Worm (Caenorhabditis elegans) whole organism, young adult: Measurements from ENCODE around the gene srg-6.
A peak's percentile ranks its signal among the peaks of the same experiment; 100 is the strongest.

ENCODE experiments used
- B0019.2 ChIP-seq: fragments of 200-800 bp; sonication (Bioruptor generic); conservative IDR thresholded peaks from 2 replicates; pipeline ENCODE4 v1.3.6; 2022; ENCODE audit warnings: missing genetic modification reagents, missing genetic modification characterization, missing compliant biosample characterization
- C06A6.2 ChIP-seq: fragments of 200-800 bp; sonication (Bioruptor generic); conservative IDR thresholded peaks from 2 replicates; pipeline ENCODE4 v1.3.6; 2022; ENCODE audit warnings: missing genetic modification characterization, missing compliant biosample characterization
- F49E8.2 ChIP-seq: sonication (generic microtip); optimal IDR thresholded peaks from 3 replicates; lab custom pipeline; 2017; ENCODE audit warnings: missing genetic modification characterization, mild to moderate bottlenecking, missing compliant biosample characterization, antibody characterized with exemption, moderate library complexity; ENCODE audit not compliant: insufficient read depth
- F57A8.1 ChIP-seq: fragments of 200-800 bp; sonication (Bioruptor generic); optimal IDR thresholded peaks from 2 replicates; lab custom pipeline; 2018; ENCODE audit warnings: mild to moderate bottlenecking, missing genetic modification characterization, moderate library complexity, missing compliant biosample characterization
- K12H6.12 ChIP-seq: fragments of 200-800 bp; sonication (Bioruptor generic); optimal IDR thresholded peaks from 2 replicates; lab custom pipeline; 2018; ENCODE audit warnings: mild to moderate bottlenecking, missing genetic modification characterization, missing compliant biosample characterization
- T07F8.4 ChIP-seq: sonication (generic microtip); optimal IDR thresholded peaks from 2 replicates; lab custom pipeline; 2016; ENCODE audit warnings: mild to moderate bottlenecking, missing genetic modification characterization, moderate library complexity, missing compliant biosample characterization
- aptf-2 ChIP-seq: fragments of 200-800 bp; sonication (Bioruptor generic); conservative IDR thresholded peaks from 2 replicates; pipeline ENCODE4 v1.3.6; 2022; ENCODE audit warnings: missing genetic modification reagents, missing genetic modification characterization, missing compliant biosample characterization
- athp-1 ChIP-seq: sonication (generic microtip); optimal IDR thresholded peaks from 2 replicates; lab custom pipeline; 2017; ENCODE audit warnings: mild to moderate bottlenecking, missing genetic modification characterization, missing compliant biosample characterization
- attf-5 ChIP-seq: fragments of 200-800 bp; sonication (Bioruptor generic); optimal IDR thresholded peaks from 2 replicates; lab custom pipeline; 2018; ENCODE audit warnings: mild to moderate bottlenecking, missing genetic modification characterization, missing compliant biosample characterization
- bed-1 ChIP-seq: fragments of 200-800 bp; sonication (Bioruptor generic); IDR thresholded peaks from 2 replicates; pipeline ENCODE4 v1.3.6; 2022; ENCODE audit warnings: missing genetic modification reagents, missing genetic modification characterization, missing compliant biosample characterization
- ccch-3 ChIP-seq: fragments of 200-800 bp; sonication (Bioruptor generic); optimal IDR thresholded peaks from 2 replicates; lab custom pipeline; 2018; ENCODE audit warnings: mild to moderate bottlenecking, missing genetic modification characterization, missing compliant biosample characterization
- cebp-2 ChIP-seq: fragments of 200-800 bp; sonication (Bioruptor generic); IDR thresholded peaks from 2 replicates; pipeline ENCODE4 v1.3.6; 2022; ENCODE audit warnings: missing genetic modification characterization, missing compliant biosample characterization
- ceh-100 ChIP-seq: fragments of 200-800 bp; sonication (Bioruptor generic); IDR thresholded peaks from 2 replicates; pipeline ENCODE4 v1.3.6; 2022; ENCODE audit warnings: missing genetic modification reagents, missing genetic modification characterization, missing compliant biosample characterization
- ceh-27 ChIP-seq: fragments of 200-800 bp; sonication (Bioruptor generic); optimal IDR thresholded peaks from 2 replicates; lab custom pipeline; 2018; ENCODE audit warnings: mild to moderate bottlenecking, missing genetic modification characterization, moderate library complexity, missing compliant biosample characterization
- egl-44 ChIP-seq: fragments of 200-800 bp; sonication (Bioruptor generic); IDR thresholded peaks from 2 replicates; pipeline ENCODE4 v1.3.6; 2022; ENCODE audit warnings: missing genetic modification reagents, missing genetic modification characterization, missing compliant biosample characterization
- egrh-3 ChIP-seq: fragments of 200-800 bp; sonication (Bioruptor generic); IDR thresholded peaks from 2 replicates; pipeline ENCODE4 v1.3.6; 2022; ENCODE audit warnings: missing genetic modification reagents, missing genetic modification characterization, missing compliant biosample characterization
- hmg-1.2 ChIP-seq: fragments of 200-800 bp; sonication (Bioruptor generic); IDR thresholded peaks from 2 replicates; pipeline ENCODE4 v1.3.6; 2022; ENCODE audit warnings: missing genetic modification reagents, missing genetic modification characterization, missing compliant biosample characterization
- hmg-20 ChIP-seq: fragments of 200-800 bp; sonication (Bioruptor generic); IDR thresholded peaks from 2 replicates; pipeline ENCODE4 v1.3.6; 2022; ENCODE audit warnings: missing genetic modification reagents, missing genetic modification characterization, missing compliant biosample characterization
- hrde-1 ChIP-seq: sonication (generic microtip); optimal IDR thresholded peaks from 2 replicates; lab custom pipeline; 2016; ENCODE audit warnings: missing genetic modification characterization, mild to moderate bottlenecking, missing compliant biosample characterization, moderate library complexity, missing genotype, missing genetic modification reagents, borderline replicate concordance
- hsf-1 ChIP-seq: fragments of 200-800 bp; sonication (Bioruptor generic); IDR thresholded peaks from 2 replicates; pipeline ENCODE4 v1.3.6; 2022; ENCODE audit warnings: missing genetic modification reagents, missing genetic modification characterization, missing compliant biosample characterization
- lin-35 ChIP-seq, 3 experiments: fragments of 150-350 bp in 2 of 3; sonication (generic microtip) in 1 of 3; optimal IDR thresholded peaks; 2 replicates each; lab custom pipeline; 2014 to 2018; ENCODE audit warnings: missing biosample characterization in 3 of 3, missing genetic modification characterization in 3 of 3, missing genetic modification reagents in 3 of 3
- lin-54 ChIP-seq: fragments of 200-800 bp; sonication (Bioruptor generic); optimal IDR thresholded peaks from 2 replicates; lab custom pipeline; 2018; ENCODE audit warnings: mild to moderate bottlenecking, missing genetic modification characterization, missing compliant biosample characterization
- lir-1 ChIP-seq: fragments of 200-800 bp; sonication (Bioruptor generic); conservative IDR thresholded peaks from 2 replicates; pipeline ENCODE4 v1.3.6; 2022; ENCODE audit warnings: missing genetic modification reagents, missing genetic modification characterization, missing compliant biosample characterization
- lsl-1 ChIP-seq: fragments of 200-800 bp; sonication (Bioruptor generic); optimal IDR thresholded peaks from 2 replicates; lab custom pipeline; 2018; ENCODE audit warnings: mild to moderate bottlenecking, missing genetic modification characterization, moderate library complexity, missing compliant biosample characterization
- madf-3 ChIP-seq: fragments of 200-800 bp; sonication (Bioruptor generic); IDR thresholded peaks from 2 replicates; pipeline ENCODE4 v1.3.6; 2022; ENCODE audit warnings: missing genetic modification reagents, missing genetic modification characterization, missing compliant biosample characterization
- madf-8 ChIP-seq: fragments of 200-800 bp; sonication (Bioruptor generic); conservative IDR thresholded peaks from 2 replicates; pipeline ENCODE4 v1.3.6; 2022; ENCODE audit warnings: missing genetic modification reagents, missing genetic modification characterization, missing compliant biosample characterization
- mcd-1 ChIP-seq: fragments of 200-800 bp; sonication (Bioruptor generic); IDR thresholded peaks from 2 replicates; pipeline ENCODE4 v1.3.6; 2022; ENCODE audit warnings: missing genetic modification reagents, missing genetic modification characterization, missing compliant biosample characterization
- nfya-2 ChIP-seq: fragments of 200-800 bp; sonication (Bioruptor generic); IDR thresholded peaks from 2 replicates; pipeline ENCODE4 v1.3.6; 2022; ENCODE audit warnings: missing genetic modification reagents, missing genetic modification characterization, missing compliant biosample characterization
- nhr-179 ChIP-seq: sonication (generic microtip); optimal IDR thresholded peaks from 2 replicates; lab custom pipeline; 2016; ENCODE audit warnings: mild to moderate bottlenecking, missing genetic modification characterization, missing compliant biosample characterization
- nhr-27 ChIP-seq: fragments of 200-800 bp; sonication (Bioruptor generic); optimal IDR thresholded peaks from 2 replicates; lab custom pipeline; 2018; ENCODE audit warnings: mild to moderate bottlenecking, missing genetic modification characterization, moderate library complexity, missing compliant biosample characterization
- nhr-80 ChIP-seq: sonication (generic microtip); optimal IDR thresholded peaks from 2 replicates; lab custom pipeline; 2016; ENCODE audit warnings: missing genetic modification characterization, missing compliant biosample characterization
- pbrm-1 ChIP-seq: fragments of 200-800 bp; sonication (Bioruptor generic); IDR thresholded peaks from 2 replicates; pipeline ENCODE4 v1.3.6; 2022; ENCODE audit warnings: missing genetic modification reagents, missing genetic modification characterization, missing compliant biosample characterization
- rcor-1 ChIP-seq: fragments of 200-800 bp; sonication (Bioruptor generic); IDR thresholded peaks from 2 replicates; pipeline ENCODE4 v1.3.6; 2022; ENCODE audit warnings: missing genetic modification reagents, missing genetic modification characterization, missing compliant biosample characterization
- rec-8 ChIP-seq, 2 experiments: sonication (generic microtip); optimal IDR thresholded peaks; 2 replicates each; lab custom pipeline; 2016; ENCODE audit warnings: mild to moderate bottlenecking in 2 of 2, missing genetic modification characterization in 2 of 2, missing genetic modification reagents in 2 of 2, missing genotype in 2 of 2, missing biosample characterization in 1 of 2, missing compliant biosample characterization in 1 of 2, moderate library complexity in 1 of 2
- repo-1 ChIP-seq: sonication (generic microtip); optimal IDR thresholded peaks from 2 replicates; lab custom pipeline; 2017; ENCODE audit warnings: mild to moderate bottlenecking, missing genetic modification characterization, missing compliant biosample characterization
- sea-2 ChIP-seq: fragments of 200-800 bp; sonication (Bioruptor generic); IDR thresholded peaks from 2 replicates; pipeline ENCODE4 v1.3.6; 2022; ENCODE audit warnings: missing genetic modification characterization, missing compliant biosample characterization
- xnd-1 ChIP-seq: sonication (generic microtip); optimal IDR thresholded peaks from 2 replicates; lab custom pipeline; 2016; ENCODE audit warnings: missing genotype, missing genetic modification reagents, missing genetic modification characterization, missing compliant biosample characterization
- zim-3 ChIP-seq: sonication (generic microtip); optimal IDR thresholded peaks from 2 replicates; lab custom pipeline; 2017; ENCODE audit warnings: mild to moderate bottlenecking, missing genetic modification characterization, moderate library complexity, missing compliant biosample characterization
- ztf-18 ChIP-seq: sonication (generic microtip); optimal IDR thresholded peaks from 2 replicates; lab custom pipeline; 2016; ENCODE audit warnings: missing genotype, mild to moderate bottlenecking, missing genetic modification characterization, missing compliant biosample characterization
- ztf-25 ChIP-seq: fragments of 200-800 bp; sonication (Bioruptor generic); IDR thresholded peaks from 2 replicates; pipeline ENCODE4 v1.3.6; 2022; ENCODE audit warnings: missing genetic modification reagents, missing genetic modification characterization, missing compliant biosample characterization
- ztf-3 ChIP-seq: fragments of 200-800 bp; sonication (Bioruptor generic); optimal IDR thresholded peaks from 2 replicates; lab custom pipeline; 2018; ENCODE audit warnings: mild to moderate bottlenecking, missing genetic modification characterization, missing compliant biosample characterization

The srg-6 gene

ce11 chrIII:6278301-6278827, 12.6 kb upstream of the srg-6 start, which contains the start of gene C18F10.7 (continued):
- no peak for TF ChIP-seq ceh-27 (GFP tag; lab: Kevin White, UChicago)
- no peak for TF ChIP-seq ztf-3 (GFP tag; lab: Kevin White, UChicago)
- no peak for TF ChIP-seq ztf-25 (GFP tag; lab: Robert Waterston, UW)
- TF ChIP-seq bed-1 = no peak
- TF ChIP-seq nhr-80 = peak; percentile 8
- peak; percentile 36 for TF ChIP-seq athp-1 (tag; lab: Kevin White, UChicago)
- TF ChIP-seq mcd-1 (GFP tag; lab: Robert Waterston, UW) = peak; percentile 66; the same call in 1 of the 2 replicates
- no peak for TF ChIP-seq repo-1 (tag; lab: Kevin White, UChicago)
- peak; percentile 18; the same call in 1 of the 2 replicates for TF ChIP-seq egrh-3 (GFP tag; lab: Robert Waterston, UW)
- TF ChIP-seq nfya-2 (GFP tag; lab: Robert Waterston, UW) = no peak
- peak; percentile 75 for TF ChIP-seq lsl-1 (GFP tag; lab: Kevin White, UChicago)
- TF ChIP-seq nhr-27 = no peak
- peak; percentile 62 for TF ChIP-seq hsf-1 (GFP tag; lab: Robert Waterston, UW)
- TF ChIP-seq hmg-1.2 (GFP tag; lab: Robert Waterston, UW) = peak; percentile 98
- no peak for TF ChIP-seq T07F8.4 (tag; lab: Kevin White, UChicago)
- TF ChIP-seq nhr-179 (tag; lab: Kevin White, UChicago) = no peak
- no peak for TF ChIP-seq cebp-2 (GFP tag; lab: Robert Waterston, UW)
- no peak for TF ChIP-seq sea-2
- TF ChIP-seq K12H6.12 = no peak
- peak; percentile 49 for TF ChIP-seq F49E8.2 (tag; lab: Kevin White, UChicago)
- 0 out of 2 replicates have a peak, but pooled peaks have one; percentile 16 for TF ChIP-seq C06A6.2
- TF ChIP-seq xnd-1 (tag; lab: Kevin White, UChicago) = peak; percentile 61
- TF ChIP-seq lir-1 (GFP tag; lab: Robert Waterston, UW) = no peak
- TF ChIP-seq pbrm-1 = peak; percentile 60; the same call in 1 of the 2 replicates
- TF ChIP-seq B0019.2 = no peak
- TF ChIP-seq rec-8 (tag; optimal IDR thresholded peaks at IDR 0.05; lab: Kevin White, UChicago) = no peak

- TF ChIP-seq ceh-100 (GFP tag; lab: Robert Waterston, UW) (no peak), egl-44 (no peak), F57A8.1 (GFP tag; lab: Kevin White, UChicago) (no peak), lin-35 (GFP tag; optimal IDR thresholded peaks at IDR 0.05; lab: Kevin White, UChicago) (no peak), madf-3 (GFP tag; lab: Robert Waterston, UW) (no peak)
These were observed 7.1 kb upstream of the srg-6 start, which contains the start of gene C18F10.2 for ce11 chrIII:6272868-6273267. Gene C18F10.2, plus strand, starts transcription at chrIII:6273168.

- TF ChIP-seq rcor-1 (GFP tag; lab: Robert Waterston, UW) = no peak
- TF ChIP-seq nhr-27 = no peak
- no peak for TF ChIP-seq egrh-3 (GFP tag; lab: Robert Waterston, UW)
- no peak for TF ChIP-seq madf-8
- no peak for TF ChIP-seq lin-54 (GFP tag; lab: Kevin White, UChicago)
- TF ChIP-seq hrde-1 (tag; lab: Kevin White, UChicago) = no peak
- no peak for TF ChIP-seq ccch-3 (GFP tag; lab: Kevin White, UChicago)
- no peak for TF ChIP-seq lsl-1 (GFP tag; lab: Kevin White, UChicago)
- TF ChIP-seq hmg-20 (GFP tag; lab: Robert Waterston, UW) = no peak
- no peak for TF ChIP-seq attf-5 (GFP tag; lab: Kevin White, UChicago)
- no peak for TF ChIP-seq zim-3 (tag; lab: Kevin White, UChicago)
- no peak for TF ChIP-seq ztf-18 (tag; lab: Kevin White, UChicago)
- no peak for TF ChIP-seq aptf-2 (GFP tag; lab: Robert Waterston, UW)
These were observed 4.5 kb upstream of the srg-6 start, which contains the start of gene srg-3 for ce11 chrIII:6270277-6270676. Gene srg-3, minus strand, starts transcription at chrIII:6270377.
